Worm (Caenorhabditis elegans) whole organism, L3 larva: ENCODE measurements around the gene Y116A8B.4.

Experiments used
- R02D3.7 ChIP-seq: fragments of 150-350 bp; optimal IDR thresholded peaks from 2 replicates; lab custom pipeline; 2014; ENCODE audit warnings: missing biosample characterization, missing genetic modification characterization
- ZK546.5 ChIP-seq: sonication (generic microtip); optimal IDR thresholded peaks from 2 replicates; lab custom pipeline; 2017; ENCODE audit warnings: missing biosample characterization, missing genetic modification characterization
- ama-1 ChIP-seq: fragments of 150-350 bp; optimal IDR thresholded peaks from 2 replicates; lab custom pipeline; 2018
- ceh-82 ChIP-seq: fragments of 150-350 bp; optimal IDR thresholded peaks from 2 replicates; lab custom pipeline; 2014; ENCODE audit warnings: missing biosample characterization, missing genetic modification characterization
- elt-1 ChIP-seq: fragments of 150-350 bp; optimal IDR thresholded peaks from 2 replicates; lab custom pipeline; 2014; ENCODE audit warnings: missing biosample characterization, missing genetic modification characterization
- elt-3 ChIP-seq, 3 experiments: fragments of 150-350 bp in 1 of 3; sonication (generic microtip) in 2 of 3; optimal IDR thresholded peaks; 2 replicates in 2 of 3; 4 replicates in 1 of 3; lab custom pipeline; 2014 to 2017; ENCODE audit warnings: missing biosample characterization in 3 of 3, missing genetic modification characterization in 3 of 3
- hmg-11 ChIP-seq: sonication (generic microtip); optimal IDR thresholded peaks from 2 replicates; lab custom pipeline; 2016; ENCODE audit warnings: missing genetic modification characterization, missing compliant biosample characterization
- lin-39 ChIP-seq: fragments of 150-350 bp; optimal IDR thresholded peaks from 2 replicates; lab custom pipeline; 2018; ENCODE audit warnings: missing biosample characterization, missing genetic modification reagents, missing genetic modification characterization
- nhr-11 ChIP-seq: fragments of 150-350 bp; optimal IDR thresholded peaks from 2 replicates; lab custom pipeline; 2014; ENCODE audit warnings: missing biosample characterization, missing genetic modification characterization
- pha-4 ChIP-seq: fragments of 150-350 bp; optimal IDR thresholded peaks from 2 replicates; lab custom pipeline; 2014; ENCODE audit warnings: missing biosample characterization, missing genetic modification reagents, missing genetic modification characterization
- zag-1 ChIP-seq: fragments of 150-350 bp; optimal IDR thresholded peaks from 2 replicates; lab custom pipeline; 2014; ENCODE audit warnings: missing biosample characterization, missing genetic modification characterization
- ztf-11 ChIP-seq: fragments of 150-350 bp; optimal IDR thresholded peaks from 2 replicates; lab custom pipeline; 2014; ENCODE audit warnings: missing biosample characterization, missing genetic modification characterization
- ztf-4 ChIP-seq: fragments of 150-350 bp; optimal IDR thresholded peaks from 2 replicates; lab custom pipeline; 2014; ENCODE audit warnings: missing biosample characterization, missing genetic modification characterization

DNA sequence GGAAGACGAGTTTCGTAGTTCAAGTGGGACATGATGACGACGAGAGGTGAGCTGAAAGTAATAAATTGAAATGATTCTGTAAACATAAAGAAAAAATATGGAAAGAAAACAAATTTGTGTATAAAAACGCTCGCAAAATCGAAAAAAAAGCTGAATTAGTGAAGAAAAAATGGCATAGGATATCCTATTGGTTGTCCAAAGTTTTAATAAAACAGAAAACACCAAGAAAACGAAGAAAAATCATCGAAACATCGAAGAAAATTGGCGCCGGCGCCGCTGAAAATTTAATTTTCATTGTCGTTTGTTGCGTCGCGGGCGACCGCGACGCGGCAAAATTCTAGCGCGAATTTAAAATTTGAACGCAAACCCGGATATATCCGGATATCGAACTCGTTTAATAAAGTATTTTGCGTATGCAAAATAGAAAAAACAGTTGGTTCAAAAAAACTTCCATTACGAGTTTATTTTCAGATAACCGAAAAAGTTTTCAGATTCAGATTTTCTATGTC lies 50.1 kb downstream of the Y116A8B.4 start, which contains the start of gene gln-5:
- TF ChIP-seq ZK546.5 (tag; lab: Kevin White, UChicago) (no peak), zag-1 (no peak), nhr-11 (tag; lab: Kevin White, UChicago) (no peak), elt-3 (tag; optimal IDR thresholded peaks at IDR 0.05; lab: Kevin White, UChicago) (no peak), pha-4 (tag; lab: Kevin White, UChicago) (no peak), hmg-11 (tag; lab: Kevin White, UChicago) (no peak), ztf-4 (tag; lab: Kevin White, UChicago) (no peak), lin-39 (no peak), R02D3.7 (no peak), ztf-11 (no peak), elt-1 (tag; lab: Kevin White, UChicago) (no peak), ceh-82 (tag; lab: Kevin White, UChicago) (no peak), ama-1 (no peak)
